Fruit fly (Drosophila melanogaster): ENCODE results near the gene CG32053.

DNA sequence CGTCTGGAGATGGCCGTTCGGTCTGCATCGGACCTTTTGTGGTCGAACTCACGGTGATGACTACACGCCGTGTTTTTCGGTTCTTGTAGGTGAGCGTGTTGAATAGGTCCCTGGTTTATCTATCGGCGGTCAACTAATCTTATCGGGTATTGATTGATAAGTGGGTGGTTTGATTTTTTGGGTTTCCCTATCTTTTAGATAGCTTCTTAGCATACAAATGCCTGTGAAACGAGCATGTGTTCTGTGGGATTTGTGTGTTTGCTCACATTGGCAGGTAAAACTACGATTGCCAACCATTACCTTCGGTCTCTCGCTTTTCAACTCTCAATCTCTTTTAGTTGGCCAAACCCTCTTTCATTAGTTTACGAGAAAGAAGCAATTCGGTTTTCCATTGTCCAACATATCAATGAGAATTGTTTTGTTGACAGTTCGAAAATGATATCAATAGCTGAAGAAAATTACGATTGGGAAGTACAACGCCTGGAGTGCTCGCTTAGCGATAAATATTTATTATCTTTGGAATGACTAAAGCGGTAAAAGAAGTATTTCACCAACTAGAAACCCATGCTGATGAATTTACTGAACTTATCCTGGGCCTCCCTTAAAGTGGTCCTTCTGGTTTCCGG is at the start of gene CG32053:
- TF ChIP-seq psq (optimal IDR thresholded peaks at IDR 0.05): no peak
- no peak for TF ChIP-seq usp (GFP tag; optimal IDR thresholded peaks at IDR 0.05)
- no peak for TF ChIP-seq EcR (GFP tag; optimal IDR thresholded peaks at IDR 0.05)
- no peak for TF ChIP-seq pan (optimal IDR thresholded peaks at IDR 0.05)
